Worm (Caenorhabditis elegans) whole organism, L2 larva: ENCODE data around the gene C18D4.4.

Source experiments
- C34F6.9 ChIP-seq: fragments of 150-350 bp; optimal IDR thresholded peaks from 2 replicates; lab custom pipeline; 2014; ENCODE audit warnings: missing biosample characterization, missing genetic modification characterization
- F13H6.1 ChIP-seq: sonication (generic microtip); optimal IDR thresholded peaks from 2 replicates; lab custom pipeline; 2016; ENCODE audit warnings: missing genetic modification characterization, missing compliant biosample characterization
- R02D3.7 ChIP-seq: fragments of 150-350 bp; optimal IDR thresholded peaks from 2 replicates; lab custom pipeline; 2014; ENCODE audit warnings: missing biosample characterization, missing genetic modification characterization
- aly-2 ChIP-seq: fragments of 150-350 bp; optimal IDR thresholded peaks from 2 replicates; lab custom pipeline; 2014; ENCODE audit warnings: missing biosample characterization, missing genetic modification characterization
- blmp-1 ChIP-seq: sonication (generic microtip); optimal IDR thresholded peaks from 2 replicates; lab custom pipeline; 2017; ENCODE audit warnings: missing genetic modification characterization, mild to moderate bottlenecking, missing compliant biosample characterization, antibody characterized with exemption, moderate library complexity; ENCODE audit not compliant: insufficient read depth
- ceh-16 ChIP-seq: fragments of 150-350 bp; optimal IDR thresholded peaks from 2 replicates; lab custom pipeline; 2014; ENCODE audit warnings: missing biosample characterization, missing genetic modification characterization
- crh-2 ChIP-seq: sonication (generic microtip); optimal IDR thresholded peaks from 2 replicates; lab custom pipeline; 2017; ENCODE audit warnings: missing biosample characterization, missing genetic modification characterization
- egl-27 ChIP-seq: sonication (generic microtip); optimal IDR thresholded peaks from 3 replicates; lab custom pipeline; 2017; ENCODE audit warnings: missing biosample characterization, missing genetic modification reagents, missing genetic modification characterization
- elt-1 ChIP-seq: fragments of 150-350 bp; optimal IDR thresholded peaks from 2 replicates; lab custom pipeline; 2014; ENCODE audit warnings: missing biosample characterization, missing genetic modification characterization
- elt-3 ChIP-seq: sonication (generic microtip); optimal IDR thresholded peaks from 2 replicates; lab custom pipeline; 2017; ENCODE audit warnings: missing biosample characterization, missing genetic modification characterization
- fos-1 ChIP-seq: fragments of 150-350 bp; optimal IDR thresholded peaks from 2 replicates; lab custom pipeline; 2014; ENCODE audit warnings: missing biosample characterization, missing genetic modification characterization
- gmeb-1 ChIP-seq: fragments of 150-350 bp; optimal IDR thresholded peaks from 2 replicates; lab custom pipeline; 2014; ENCODE audit warnings: missing biosample characterization, missing genetic modification characterization
- lin-11 ChIP-seq: fragments of 150-350 bp; sonication (generic microtip); optimal IDR thresholded peaks from 2 replicates; lab custom pipeline; 2014; ENCODE audit warnings: missing biosample characterization, missing genetic modification characterization, inconsistent platforms, mixed read lengths
- lin-13 ChIP-seq: fragments of 150-350 bp; optimal IDR thresholded peaks from 2 replicates; lab custom pipeline; 2014; ENCODE audit warnings: missing biosample characterization, missing genetic modification reagents, missing genetic modification characterization
- lin-39 ChIP-seq: fragments of 150-350 bp; optimal IDR thresholded peaks from 2 replicates; lab custom pipeline; 2014; ENCODE audit warnings: missing biosample characterization, missing genetic modification reagents, missing genetic modification characterization
- mab-5 ChIP-seq: fragments of 150-350 bp; optimal IDR thresholded peaks from 2 replicates; lab custom pipeline; 2014; ENCODE audit warnings: missing biosample characterization, missing genetic modification characterization
- nhr-11 ChIP-seq: fragments of 150-350 bp; optimal IDR thresholded peaks from 2 replicates; lab custom pipeline; 2014; ENCODE audit warnings: missing biosample characterization, missing genetic modification characterization
- nhr-23 ChIP-seq: fragments of 150-350 bp; optimal IDR thresholded peaks from 2 replicates; lab custom pipeline; 2014; ENCODE audit warnings: missing biosample characterization, missing genetic modification reagents, missing genetic modification characterization
- nhr-237 ChIP-seq: fragments of 150-350 bp; optimal IDR thresholded peaks from 2 replicates; lab custom pipeline; 2014; ENCODE audit warnings: missing biosample characterization, missing genetic modification characterization
- nhr-25 ChIP-seq: fragments of 150-350 bp; sonication (generic microtip); optimal IDR thresholded peaks from 3 replicates; lab custom pipeline; 2014; ENCODE audit warnings: missing biosample characterization, missing genetic modification characterization
- peb-1 ChIP-seq: fragments of 150-350 bp; optimal IDR thresholded peaks from 2 replicates; lab custom pipeline; 2014; ENCODE audit warnings: missing biosample characterization, missing genetic modification characterization
- sma-3 ChIP-seq: sonication (generic microtip); optimal IDR thresholded peaks from 2 replicates; lab custom pipeline; 2016; ENCODE audit warnings: missing genetic modification reagents, missing genetic modification characterization, missing compliant biosample characterization
- sma-9 ChIP-seq, 2 experiments: fragments of 150-350 bp in 1 of 2; sonication (generic microtip) in 1 of 2; optimal IDR thresholded peaks; 2 replicates each; lab custom pipeline; 2014 to 2016; ENCODE audit warnings: missing genetic modification characterization in 2 of 2, mild to moderate bottlenecking in 1 of 2, missing biosample characterization in 1 of 2, missing compliant biosample characterization in 1 of 2, missing genetic modification reagents in 1 of 2, moderate library complexity in 1 of 2
- snpc-4 ChIP-seq: fragments of 150-350 bp; optimal IDR thresholded peaks from 2 replicates; lab custom pipeline; 2014; ENCODE audit warnings: missing biosample characterization, missing genetic modification characterization
- unc-62 ChIP-seq: fragments of 150-350 bp; optimal IDR thresholded peaks from 2 replicates; lab custom pipeline; 2014; ENCODE audit warnings: missing biosample characterization, missing genetic modification reagents, missing genetic modification characterization
- zag-1 ChIP-seq: fragments of 150-350 bp; optimal IDR thresholded peaks from 2 replicates; lab custom pipeline; 2014; ENCODE audit warnings: missing biosample characterization, missing genetic modification characterization
- ztf-1 ChIP-seq: fragments of 200-800 bp; sonication (Bioruptor generic); conservative IDR thresholded peaks from 2 replicates; pipeline ENCODE4 v1.3.6; 2022; ENCODE audit warnings: missing genetic modification characterization, missing compliant biosample characterization
- ztf-11 ChIP-seq: sonication (generic microtip); optimal IDR thresholded peaks from 2 replicates; lab custom pipeline; 2017; ENCODE audit warnings: missing biosample characterization, missing genetic modification characterization

Gene C18D4.4

DNA sequence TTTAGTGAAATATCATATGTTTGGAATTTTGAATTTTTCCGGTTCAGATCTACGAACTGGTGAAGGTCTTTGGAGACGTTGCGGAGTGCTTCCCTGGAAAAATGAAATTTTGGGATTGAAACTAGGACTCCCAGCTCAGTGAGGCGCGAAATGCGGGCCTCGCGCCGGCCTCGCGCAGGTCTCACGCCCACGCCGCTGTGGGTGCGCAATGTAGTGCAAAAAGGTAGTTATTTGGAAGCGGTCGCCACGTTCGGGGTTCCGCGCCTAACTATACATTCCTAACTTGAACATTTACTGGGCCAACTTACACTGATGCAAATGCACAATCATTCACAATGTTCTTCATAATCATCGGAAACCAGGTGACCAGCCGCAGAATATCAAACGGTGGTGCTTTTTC is 31.3 kb downstream of the C18D4.4 start:
- TF ChIP-seq ztf-1 (GFP tag; lab: Robert Waterston, UW): no peak
- TF ChIP-seq, all 48 proteins: peak for 0

DNA sequence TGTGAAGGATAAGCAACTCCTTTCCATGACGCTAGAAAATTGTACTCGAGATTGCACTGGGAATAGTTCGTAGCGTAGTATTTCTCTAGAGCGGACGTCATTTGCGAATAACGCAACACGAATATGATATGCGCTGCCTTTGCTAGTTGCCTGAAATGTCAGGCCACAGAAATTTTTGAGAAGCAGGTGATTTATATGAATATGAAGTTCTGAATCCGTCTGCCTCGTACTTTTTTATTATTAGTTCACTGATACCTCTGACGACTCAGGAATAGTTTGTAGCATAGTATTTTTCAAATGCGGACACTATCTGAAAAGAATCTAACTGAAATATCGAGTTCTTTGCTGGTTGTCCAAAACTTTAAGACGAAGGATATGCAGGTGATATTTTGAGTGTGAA is 35.2 kb downstream of the C18D4.4 start, which contains the start of gene srh-118:
srh-118 (minus strand) TSS at position 101 of the 400 bp plus-strand sequence.
- no peak for TF ChIP-seq lin-39 (tag; lab: Kevin White, UChicago)
- no peak for TF ChIP-seq peb-1
- TF ChIP-seq unc-62 (GFP tag; lab: Kevin White, UChicago): no peak
- TF ChIP-seq sma-9 (GFP tag; optimal IDR thresholded peaks at IDR 0.05; lab: Kevin White, UChicago): no peak
- TF ChIP-seq sma-9 (tag; optimal IDR thresholded peaks at IDR 0.05; lab: Kevin White, UChicago): no peak
- no peak for TF ChIP-seq gmeb-1
- TF ChIP-seq nhr-11 (tag; lab: Kevin White, UChicago): no peak
- TF ChIP-seq elt-1 (tag; lab: Kevin White, UChicago): no peak
- no peak for TF ChIP-seq crh-2 (tag; lab: Kevin White, UChicago)
- TF ChIP-seq R02D3.7 (tag; lab: Kevin White, UChicago): no peak
- TF ChIP-seq zag-1 (tag; lab: Kevin White, UChicago): no peak
- TF ChIP-seq ztf-11 (tag; lab: Kevin White, UChicago): no peak
- no peak for TF ChIP-seq mab-5 (tag; lab: Kevin White, UChicago)
- TF ChIP-seq fos-1 (tag; lab: Kevin White, UChicago): no peak
- no peak for TF ChIP-seq C34F6.9 (tag; lab: Kevin White, UChicago)
- no peak for TF ChIP-seq elt-3 (tag; lab: Kevin White, UChicago)
- TF ChIP-seq nhr-25: no peak

DNA sequence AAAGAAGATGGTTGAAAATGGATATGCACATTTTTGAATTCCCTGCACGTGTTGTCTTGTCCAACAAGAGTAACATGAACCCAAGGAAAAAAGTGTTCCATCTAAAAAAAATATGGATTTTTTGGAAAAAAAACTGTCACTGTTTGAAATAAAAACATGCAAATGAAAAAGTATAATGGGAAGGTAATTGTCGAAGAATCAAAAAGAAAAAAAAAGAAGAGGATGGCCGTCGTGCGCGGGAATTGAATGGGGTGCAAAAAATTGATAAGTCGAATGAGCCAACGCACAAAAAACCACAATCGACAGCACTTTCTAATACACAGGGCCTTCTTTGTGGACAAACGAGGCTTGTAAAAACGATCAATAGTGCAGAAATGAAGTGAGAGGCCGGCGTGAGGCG is 37.6 kb downstream of the C18D4.4 start, which contains the start of gene fbxa-102:
fbxa-102 (minus strand) TSS at position 101 of the 400 bp plus-strand sequence.
- TF ChIP-seq blmp-1 (no peak), lin-11 (tag; lab: Kevin White, UChicago) (no peak)

DNA sequence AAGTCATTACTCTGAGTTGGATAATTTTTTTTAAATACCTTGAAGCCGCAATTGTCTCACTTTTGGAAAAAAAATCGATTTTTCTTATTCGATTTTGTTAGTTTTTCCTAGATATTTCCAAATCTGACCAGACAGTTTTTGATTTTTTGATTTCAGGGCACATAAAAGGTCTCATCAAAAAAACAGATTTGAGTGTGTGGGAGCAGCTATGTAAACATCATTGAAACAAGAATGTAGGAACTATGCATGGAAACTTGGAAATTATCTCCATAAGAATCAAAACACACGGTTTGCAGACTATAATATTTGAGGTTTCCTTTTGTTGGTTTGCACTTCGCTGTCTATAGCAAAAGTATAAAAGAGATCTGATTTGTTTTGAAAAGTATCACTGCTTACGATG is 45.3 kb downstream of the C18D4.4 start, which contains the start of gene scl-24:
scl-24 (plus strand) TSS at position 301 of the 400 bp plus-strand sequence.
- TF ChIP-seq snpc-4 (tag; lab: Kevin White, UChicago): no peak
- TF ChIP-seq sma-3 (GFP tag; lab: Kevin White, UChicago): no peak
- no peak for TF ChIP-seq nhr-23
- TF ChIP-seq sma-9 (GFP tag; optimal IDR thresholded peaks at IDR 0.05; lab: Kevin White, UChicago): no peak
- no peak for TF ChIP-seq sma-9 (tag; optimal IDR thresholded peaks at IDR 0.05; lab: Kevin White, UChicago)
- TF ChIP-seq lin-13 (GFP tag; lab: Kevin White, UChicago): no peak
- TF ChIP-seq ceh-16 (tag; lab: Kevin White, UChicago): no peak
- no peak for TF ChIP-seq nhr-237

DNA sequence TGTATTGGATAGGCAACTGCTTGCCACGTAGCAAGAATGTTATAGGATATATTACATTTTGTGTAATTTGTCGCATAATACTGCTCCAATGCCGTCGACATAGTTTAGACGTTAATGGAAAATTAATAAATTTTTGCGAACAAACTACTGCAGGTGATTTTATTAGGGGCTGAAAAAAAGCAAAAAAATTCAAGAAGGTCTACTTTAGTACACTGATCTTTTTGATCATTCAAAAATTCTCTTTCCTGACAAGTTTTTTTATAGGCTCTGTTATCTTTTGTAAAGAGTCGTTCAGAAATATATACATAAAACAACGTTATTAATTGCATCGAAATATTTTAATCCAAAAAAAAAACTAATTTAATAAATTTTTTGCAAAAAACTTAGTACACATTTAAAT is 46.2 kb downstream of the C18D4.4 start, which contains the start of gene srh-111:
srh-111 (minus strand) TSS at position 101 of the 400 bp plus-strand sequence.
- no peak for TF ChIP-seq egl-27 (tag; lab: Kevin White, UChicago)
- no peak for TF ChIP-seq F13H6.1
- TF ChIP-seq crh-2 (tag; lab: Kevin White, UChicago): no peak
- no peak for TF ChIP-seq elt-1 (tag; lab: Kevin White, UChicago)
- no peak for TF ChIP-seq aly-2 (tag; lab: Kevin White, UChicago)
- no peak for TF ChIP-seq nhr-23
